Worm (Caenorhabditis elegans) whole organism, mixed stage, embryonic: Measurements from ENCODE around the gene srh-44.

Experiments
- bed-3 ChIP-seq: fragments of 200-800 bp; sonication (Bioruptor generic); optimal IDR thresholded peaks from 3 replicates; lab custom pipeline; 2018; ENCODE audit warnings: mild to moderate bottlenecking, missing genetic modification characterization, moderate library complexity, missing compliant biosample characterization
- ceh-39 ChIP-seq: fragments of 150-350 bp; optimal IDR thresholded peaks from 2 replicates; lab custom pipeline; 2014; ENCODE audit warnings: missing biosample characterization, missing genetic modification characterization
- ceh-43 ChIP-seq: fragments of 200-800 bp; sonication (Bioruptor generic); optimal IDR thresholded peaks from 2 replicates; lab custom pipeline; 2018; ENCODE audit warnings: mild to moderate bottlenecking, missing genetic modification characterization, moderate library complexity, missing compliant biosample characterization
- ces-1 ChIP-seq: fragments of 150-350 bp; optimal IDR thresholded peaks from 2 replicates; lab custom pipeline; 2014; ENCODE audit warnings: missing biosample characterization, missing genetic modification reagents, missing genetic modification characterization
- cnd-1 ChIP-seq: fragments of 200-800 bp; sonication (Bioruptor generic); optimal IDR thresholded peaks from 2 replicates; lab custom pipeline; 2018; ENCODE audit warnings: mild to moderate bottlenecking, missing genetic modification characterization, missing compliant biosample characterization
- drap-1 ChIP-seq: fragments of 200-800 bp; sonication (Bioruptor generic); optimal IDR thresholded peaks from 3 replicates; lab custom pipeline; 2018; ENCODE audit warnings: mild to moderate bottlenecking, missing genetic modification characterization, missing compliant biosample characterization
- elt-1 ChIP-seq: sonication (generic microtip); optimal IDR thresholded peaks from 2 replicates; lab custom pipeline; 2017; ENCODE audit warnings: missing genetic modification characterization, mild to moderate bottlenecking, missing compliant biosample characterization, antibody characterized with exemption, moderate library complexity, borderline replicate concordance; ENCODE audit not compliant: insufficient read depth
- elt-3 ChIP-seq: fragments of 150-350 bp; optimal IDR thresholded peaks from 2 replicates; lab custom pipeline; 2014; ENCODE audit warnings: missing biosample characterization, missing genetic modification characterization
- ham-2 ChIP-seq: fragments of 200-800 bp; sonication (Bioruptor generic); optimal IDR thresholded peaks from 2 replicates; lab custom pipeline; 2018; ENCODE audit warnings: mild to moderate bottlenecking, missing genetic modification characterization, missing compliant biosample characterization
- hlh-1 ChIP-seq: fragments of 150-350 bp; optimal IDR thresholded peaks from 2 replicates; lab custom pipeline; 2014; ENCODE audit warnings: missing biosample characterization, missing genetic modification reagents, missing genetic modification characterization
- lin-13 ChIP-seq: fragments of 150-350 bp; optimal IDR thresholded peaks from 2 replicates; lab custom pipeline; 2014; ENCODE audit warnings: missing biosample characterization, missing genetic modification characterization
- lsy-2 ChIP-seq: fragments of 150-350 bp; optimal IDR thresholded peaks from 2 replicates; lab custom pipeline; 2014; ENCODE audit warnings: missing biosample characterization, missing genetic modification characterization
- mab-5 ChIP-seq: fragments of 150-350 bp; optimal IDR thresholded peaks from 2 replicates; lab custom pipeline; 2014; ENCODE audit warnings: missing biosample characterization, missing genetic modification characterization
- mep-1 ChIP-seq: fragments of 150-350 bp; optimal IDR thresholded peaks from 2 replicates; lab custom pipeline; 2017; ENCODE audit warnings: missing biosample characterization, missing genetic modification reagents, missing genetic modification characterization, inconsistent platforms
- mls-2 ChIP-seq: sonication (generic microtip); optimal IDR thresholded peaks from 2 replicates; lab custom pipeline; 2016; ENCODE audit warnings: mild to moderate bottlenecking, missing genetic modification characterization, moderate library complexity, missing compliant biosample characterization
- nhr-2 ChIP-seq: fragments of 150-350 bp; optimal IDR thresholded peaks from 2 replicates; lab custom pipeline; 2014; ENCODE audit warnings: missing biosample characterization, missing genetic modification characterization
- pha-4 ChIP-seq: fragments of 150-350 bp; optimal IDR thresholded peaks from 2 replicates; lab custom pipeline; 2018; ENCODE audit warnings: missing biosample characterization, missing genetic modification reagents, missing genetic modification characterization
- sptf-1 ChIP-seq: sonication (generic microtip); optimal IDR thresholded peaks from 2 replicates; lab custom pipeline; 2017; ENCODE audit warnings: mild to moderate bottlenecking, missing genetic modification characterization, moderate library complexity, missing compliant biosample characterization
- tbx-8 ChIP-seq: fragments of 200-800 bp; sonication (Bioruptor generic); optimal IDR thresholded peaks from 2 replicates; lab custom pipeline; 2018; ENCODE audit warnings: mild to moderate bottlenecking, missing genetic modification characterization, moderate library complexity, missing compliant biosample characterization
- unc-120 ChIP-seq: sonication (generic microtip); optimal IDR thresholded peaks from 2 replicates; lab custom pipeline; 2017; ENCODE audit warnings: missing genetic modification characterization, missing compliant biosample characterization; ENCODE audit not compliant: poor library complexity, severe bottlenecking
- unc-39 ChIP-seq: fragments of 150-350 bp; optimal IDR thresholded peaks from 2 replicates; lab custom pipeline; 2014; ENCODE audit warnings: missing biosample characterization, missing genetic modification characterization
- unc-62 ChIP-seq: fragments of 150-350 bp; optimal IDR thresholded peaks from 2 replicates; lab custom pipeline; 2014; ENCODE audit warnings: missing biosample characterization, missing genetic modification reagents, missing genetic modification characterization
- ztf-11 ChIP-seq: fragments of 150-350 bp; optimal IDR thresholded peaks from 2 replicates; lab custom pipeline; 2014; ENCODE audit warnings: missing biosample characterization, missing genetic modification characterization

Gene srh-44

DNA sequence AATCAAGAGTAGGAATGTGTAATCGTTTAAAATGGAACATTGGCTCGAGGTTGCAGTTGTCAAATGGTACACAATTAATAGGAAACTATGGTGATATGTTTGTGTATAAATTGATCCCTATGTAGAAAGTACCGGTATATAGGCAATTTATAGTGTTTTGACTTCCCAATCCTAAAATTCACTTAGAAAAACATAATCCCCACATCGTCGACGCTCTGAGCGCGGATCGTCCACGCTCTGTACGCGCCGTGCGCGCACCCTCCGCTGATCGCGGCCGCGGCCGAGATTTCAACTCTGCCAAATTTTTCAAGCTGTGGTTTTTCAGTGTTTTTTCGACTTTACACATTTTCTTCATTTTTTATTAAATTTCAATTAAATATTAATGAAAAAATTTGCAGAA is 41.5 kb downstream of the srh-44 start, which contains the start of gene F54D5.17:
Gene F54D5.17, plus strand, starts transcription at position 301 of the 400 bp plus-strand sequence.
- TF ChIP-seq pha-4 (no peak), mls-2 (tag; lab: Kevin White, UChicago) (no peak)

DNA sequence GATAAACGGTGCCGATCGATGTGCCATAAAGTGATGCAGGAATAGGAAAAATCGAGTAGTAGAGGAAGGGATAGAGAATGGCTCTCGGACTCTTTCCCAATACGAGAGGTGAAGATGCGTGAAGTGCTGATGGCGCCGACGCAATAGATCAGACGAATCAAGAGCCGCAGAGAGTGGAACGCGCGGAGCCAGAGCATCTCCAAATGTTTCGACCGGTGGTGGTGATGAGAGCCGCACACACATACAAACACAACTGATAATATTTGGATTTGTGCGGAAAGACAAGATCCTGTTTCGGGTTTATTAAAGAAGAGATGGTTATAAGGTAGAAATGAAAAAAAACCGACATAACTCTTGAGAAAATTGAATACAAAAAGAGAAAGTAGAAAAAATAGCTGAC is 49.3 kb downstream of the srh-44 start, which contains the start of gene F54D5.15:
Gene F54D5.15, minus strand, starts transcription at position 101 of the 400 bp plus-strand sequence.
- no peak for TF ChIP-seq elt-3 (tag; lab: Kevin White, UChicago)
- TF ChIP-seq sptf-1 (tag; lab: Kevin White, UChicago): peak; percentile 60
- TF ChIP-seq ham-2 (GFP tag; lab: Kevin White, UChicago): no peak
- TF ChIP-seq, all 35 proteins: peak for 1

ce11 chrII:11566970-11567711 is 52.3 kb downstream of the srh-44 start, which contains the start of gene F54D5.5:
F54D5.5 (minus strand) TSS chrII:11567020.
- TF ChIP-seq sptf-1 (tag; lab: Kevin White, UChicago): peak; percentile 88
- TF ChIP-seq hlh-1 (tag; lab: Kevin White, UChicago): peak; percentile 50
- peak; percentile 70 for TF ChIP-seq mep-1 (tag; lab: Kevin White, UChicago)
- peak; percentile 8 for TF ChIP-seq unc-120 (tag; lab: Kevin White, UChicago)
- TF ChIP-seq cnd-1 (tag; lab: Kevin White, UChicago): peak; percentile 86
- TF ChIP-seq lsy-2 (tag; lab: Kevin White, UChicago): peak; percentile 44
- TF ChIP-seq elt-1: peak; percentile 42
- TF ChIP-seq lin-13: peak; percentile 35
- peak; percentile 80 for TF ChIP-seq ztf-11
- no peak for TF ChIP-seq tbx-8 (GFP tag; lab: Kevin White, UChicago)
- peak; percentile 65 for TF ChIP-seq ham-2 (GFP tag; lab: Kevin White, UChicago)
- peak; percentile 94 for TF ChIP-seq mls-2 (tag; lab: Kevin White, UChicago)
- peak; percentile 63 for TF ChIP-seq unc-39 (tag; lab: Kevin White, UChicago)
- TF ChIP-seq ces-1 (GFP tag; lab: Kevin White, UChicago): peak; percentile 90
- TF ChIP-seq ceh-39: peak; percentile 27
- peak; percentile 48 for TF ChIP-seq unc-62 (GFP tag; lab: Kevin White, UChicago)
- TF ChIP-seq nhr-2 (tag; lab: Kevin White, UChicago): no peak
- TF ChIP-seq drap-1 (GFP tag; lab: Kevin White, UChicago): peak; percentile 23
- peak; percentile 16 for TF ChIP-seq pha-4
- no peak for TF ChIP-seq bed-3
- TF ChIP-seq mab-5 (tag; lab: Kevin White, UChicago): no peak
- TF ChIP-seq ceh-43 (GFP tag; lab: Kevin White, UChicago): no peak
- TF ChIP-seq elt-3 (tag; lab: Kevin White, UChicago): no peak
